Fruit fly (Drosophila melanogaster) S2 (cell line): ENCODE measurements around the gene CG5217.

ENCODE experiments used
- CG8478 ChIP-seq: fragments of >200 bp; optimal IDR thresholded peaks from 2 replicates; lab custom pipeline; 2018
- CTCF ChIP-seq, 2 experiments: fragments of >200 bp; optimal IDR thresholded peaks; 2 replicates each; lab custom pipeline; 2018

DNA sequence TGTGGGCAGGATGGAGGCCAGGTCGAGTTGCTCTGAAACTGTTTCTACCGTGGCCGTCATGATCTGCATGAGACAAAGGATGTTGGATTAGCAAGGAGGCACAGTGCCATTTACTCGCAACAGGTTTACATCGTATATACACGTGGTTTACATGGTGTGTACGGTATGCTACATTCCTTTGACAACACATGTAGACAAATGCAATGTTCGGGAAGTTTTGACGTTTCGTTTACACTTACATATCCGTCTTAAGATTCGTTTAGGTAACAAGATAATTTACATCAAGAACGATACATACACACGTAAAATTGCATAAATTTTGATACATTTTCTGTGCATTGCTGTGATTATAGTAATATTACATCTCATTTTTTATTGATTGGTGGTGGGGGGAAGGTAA, 9.0 kb downstream of the CG5217 start:
- TF ChIP-seq CTCF (optimal IDR thresholded peaks at IDR 0.05; lab: Kevin White, UChicago) (peak; percentile 51 to 52), CG8478 (lab: Kevin White, UChicago) (no peak)
